Worm (Caenorhabditis elegans) whole organism, young adult: Measurements from ENCODE around the gene R04A9.1.

Experiments used
- B0035.1 ChIP-seq: sonication (generic microtip); optimal IDR thresholded peaks from 2 replicates; lab custom pipeline; 2016; ENCODE audit warnings: missing genetic modification characterization, mild to moderate bottlenecking, missing compliant biosample characterization, missing genotype, missing genetic modification reagents
- B0336.3 ChIP-seq: fragments of 200-800 bp; sonication (Bioruptor generic); IDR thresholded peaks from 2 replicates; pipeline ENCODE4 v1.3.6; 2022; ENCODE audit warnings: missing genetic modification characterization, missing compliant biosample characterization
- ama-1 ChIP-seq, 3 experiments: fragments of 150-350 bp in 1 of 3; sonication (generic microtip) in 2 of 3; optimal IDR thresholded peaks; 2 replicates each; lab custom pipeline; 2014 to 2018; ENCODE audit warnings: missing biosample characterization in 2 of 3, missing genetic modification characterization in 2 of 3, missing genetic modification reagents in 2 of 3
- hlh-12 ChIP-seq: sonication (generic microtip); optimal IDR thresholded peaks from 2 replicates; lab custom pipeline; 2016; ENCODE audit warnings: missing genetic modification characterization, missing compliant biosample characterization
- let-607 ChIP-seq, 2 experiments: fragments of 200-800 bp in 1 of 2; sonication (Bioruptor generic) in 1 of 2; sonication (generic microtip) in 1 of 2; optimal IDR thresholded peaks; 2 replicates each; lab custom pipeline; 2016 to 2018; ENCODE audit warnings: mild to moderate bottlenecking in 2 of 2, missing compliant biosample characterization in 2 of 2, missing genetic modification characterization in 2 of 2, moderate library complexity in 2 of 2, missing genotype in 1 of 2
- nfya-1 ChIP-seq: sonication (generic microtip); optimal IDR thresholded peaks from 2 replicates; lab custom pipeline; 2017; ENCODE audit warnings: antibody characterized with exemption, missing compliant biosample characterization, missing genetic modification characterization, borderline replicate concordance; ENCODE audit not compliant: insufficient read depth
- pha-4 ChIP-seq: fragments of 150-350 bp; sonication (generic microtip); optimal IDR thresholded peaks from 2 replicates; lab custom pipeline; 2014; ENCODE audit warnings: missing biosample characterization, missing genetic modification reagents, missing genetic modification characterization
- sea-2 ChIP-seq: fragments of 200-800 bp; sonication (Bioruptor generic); IDR thresholded peaks from 2 replicates; pipeline ENCODE4 v1.3.6; 2022; ENCODE audit warnings: missing genetic modification characterization, missing compliant biosample characterization

DNA sequence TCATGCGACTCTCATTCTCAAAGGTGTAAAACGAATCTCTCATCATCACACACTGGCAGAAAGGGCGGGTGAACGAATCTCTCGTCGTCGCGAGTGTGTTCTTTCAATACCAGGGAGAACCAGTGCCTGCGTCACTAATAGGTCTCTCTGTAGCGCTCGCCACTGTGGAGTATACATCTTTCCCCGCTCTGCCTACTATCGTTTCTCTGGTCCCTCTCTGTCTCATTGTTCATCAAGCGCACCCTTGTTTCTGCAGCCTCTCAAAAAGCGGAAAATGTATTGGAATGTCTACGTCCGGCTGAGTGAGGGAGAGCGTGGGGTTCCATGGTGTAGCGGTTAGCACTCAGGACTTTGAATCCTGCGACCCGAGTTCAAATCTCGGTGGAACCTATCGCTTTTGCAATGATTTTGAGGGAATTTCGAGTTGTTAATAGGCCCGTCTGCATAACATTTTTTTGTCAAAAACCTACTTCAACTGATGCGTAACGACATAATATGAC, 5.4 kb downstream of the R04A9.1 start:
- TF ChIP-seq B0336.3 = peak; percentile 96
- TF ChIP-seq hlh-12 = no peak
- 0 out of 2 replicates have a peak, but pooled peaks have one; percentile 48 for TF ChIP-seq sea-2 (GFP tag; lab: Robert Waterston, UW)
- TF ChIP-seq B0035.1 (tag; lab: Kevin White, UChicago) = peak; percentile 83
- TF ChIP-seq nfya-1 (tag; lab: Kevin White, UChicago) = no peak
- TF ChIP-seq let-607 (tag; optimal IDR thresholded peaks at IDR 0.05; lab: Kevin White, UChicago) = peak in 1 of 2 experiments; percentile 85
- no peak for TF ChIP-seq ama-1 (optimal IDR thresholded peaks at IDR 0.05; lab: Kevin White, UChicago)
- TF ChIP-seq ama-1 (GFP tag; optimal IDR thresholded peaks at IDR 0.05; lab: Kevin White, UChicago) = peak in 1 of 2 experiments; percentile 26
- TF ChIP-seq pha-4 (tag; lab: Kevin White, UChicago) = no peak
